Worm (Caenorhabditis elegans): ENCODE measurements around the gene C44B11.4.

DNA sequence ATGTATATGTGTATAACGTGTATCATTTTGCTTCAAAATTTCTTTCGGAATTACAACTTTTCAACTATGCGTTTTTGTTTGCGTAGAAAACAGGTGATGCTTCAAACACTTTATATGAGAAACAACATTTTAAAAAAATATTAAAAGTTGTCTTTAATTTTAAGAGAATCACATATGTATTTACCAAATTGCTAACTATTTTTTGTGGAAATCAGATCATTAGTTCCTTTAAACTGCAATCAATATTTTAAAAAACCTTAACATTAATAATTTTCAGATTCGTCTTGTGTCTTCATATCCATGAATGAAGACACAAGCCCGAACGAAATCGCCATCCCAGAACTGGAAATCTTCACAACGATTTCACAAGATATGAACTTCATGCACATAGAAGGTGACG is 9.3 kb upstream of the C44B11.4 start, which contains the start of gene C44B11.6:
- TF ChIP-seq jun-1 (tag; optimal IDR thresholded peaks at IDR 0.05): no peak
- TF ChIP-seq ztf-4 (tag; optimal IDR thresholded peaks at IDR 0.05): no peak
- TF ChIP-seq ztf-11 (tag; optimal IDR thresholded peaks at IDR 0.05): no peak
- no peak for TF ChIP-seq nhr-237 (tag; optimal IDR thresholded peaks at IDR 0.05)
- no peak for TF ChIP-seq unc-62 (GFP tag; optimal IDR thresholded peaks at IDR 0.05)
- TF ChIP-seq ceh-82 (tag; optimal IDR thresholded peaks at IDR 0.05): no peak
- TF ChIP-seq fos-1 (tag; optimal IDR thresholded peaks at IDR 0.05): no peak
- no peak for TF ChIP-seq lin-39 (tag; optimal IDR thresholded peaks at IDR 0.05)
- no peak for TF ChIP-seq ama-1 (optimal IDR thresholded peaks at IDR 0.05)
- no peak for TF ChIP-seq nhr-76 (tag; optimal IDR thresholded peaks at IDR 0.05)
